Worm (Caenorhabditis elegans) whole organism, young adult: ENCODE data around the gene K08B5.1.

Experiments
- B0261.1 ChIP-seq: sonication (generic microtip); optimal IDR thresholded peaks from 2 replicates; lab custom pipeline; 2016; ENCODE audit warnings: mild to moderate bottlenecking, missing genetic modification characterization, moderate library complexity, missing compliant biosample characterization
- F23B12.7 ChIP-seq: sonication (generic microtip); optimal IDR thresholded peaks from 2 replicates; lab custom pipeline; 2017; ENCODE audit warnings: missing genetic modification characterization, mild to moderate bottlenecking, missing compliant biosample characterization, antibody characterized with exemption, moderate library complexity; ENCODE audit not compliant: insufficient read depth
- Y53G8AR.9 ChIP-seq: fragments of 200-800 bp; sonication (Bioruptor generic); conservative IDR thresholded peaks from 2 replicates; pipeline ENCODE4 v1.3.6; 2022; ENCODE audit warnings: missing genetic modification reagents, missing genetic modification characterization, missing compliant biosample characterization
- fkh-3 ChIP-seq: sonication (generic microtip); optimal IDR thresholded peaks from 2 replicates; lab custom pipeline; 2016; ENCODE audit warnings: mild to moderate bottlenecking, missing genetic modification characterization, missing compliant biosample characterization
- nfya-1 ChIP-seq: sonication (generic microtip); optimal IDR thresholded peaks from 2 replicates; lab custom pipeline; 2017; ENCODE audit warnings: antibody characterized with exemption, missing compliant biosample characterization, missing genetic modification characterization, borderline replicate concordance; ENCODE audit not compliant: insufficient read depth
- nhr-80 ChIP-seq: sonication (generic microtip); optimal IDR thresholded peaks from 2 replicates; lab custom pipeline; 2016; ENCODE audit warnings: missing genetic modification characterization, missing compliant biosample characterization
- pha-4 ChIP-seq: fragments of 150-350 bp; sonication (generic microtip); optimal IDR thresholded peaks from 2 replicates; lab custom pipeline; 2014; ENCODE audit warnings: missing biosample characterization, missing genetic modification reagents, missing genetic modification characterization
- tbx-9 ChIP-seq: sonication (generic microtip); optimal IDR thresholded peaks from 2 replicates; lab custom pipeline; 2016; ENCODE audit warnings: borderline replicate concordance, missing genetic modification characterization, inconsistent platforms, missing compliant biosample characterization

DNA sequence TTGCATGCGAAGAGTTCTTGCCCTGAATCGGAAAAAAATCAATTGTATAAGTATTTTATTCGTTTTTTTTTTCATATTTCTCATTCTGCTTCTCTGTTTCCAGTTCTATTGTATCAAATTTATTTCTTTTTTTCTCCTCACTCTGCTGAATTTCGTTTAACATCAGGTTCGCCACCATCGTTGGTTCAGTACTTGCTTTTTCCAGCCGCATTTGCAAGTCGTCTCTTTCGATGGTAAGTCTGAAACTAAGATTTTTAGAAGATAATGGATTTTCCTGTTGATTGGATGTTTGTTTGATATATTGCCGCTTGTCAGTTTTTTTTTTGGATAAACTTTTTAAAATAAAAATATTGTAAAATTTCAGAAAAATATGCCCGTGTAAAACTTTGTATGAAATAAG is 48.9 kb downstream of the K08B5.1 start:
- TF ChIP-seq tbx-9 (tag; lab: Kevin White, UChicago) (no peak), fkh-3 (no peak), nfya-1 (tag; lab: Kevin White, UChicago) (no peak), F23B12.7 (no peak), B0261.1 (tag; lab: Kevin White, UChicago) (no peak), Y53G8AR.9 (GFP tag; lab: Robert Waterston, UW) (no peak), pha-4 (tag; lab: Kevin White, UChicago) (no peak), nhr-80 (tag; lab: Kevin White, UChicago) (no peak)
